Worm (Caenorhabditis elegans) whole organism, L1 larva: ENCODE data around the gene F09G8.10.

Source experiments
- C16A3.4 ChIP-seq: fragments of 150-350 bp; optimal IDR thresholded peaks from 2 replicates; lab custom pipeline; 2014; ENCODE audit warnings: missing biosample characterization, missing genetic modification characterization
- C34B4.2 ChIP-seq: sonication (generic microtip); optimal IDR thresholded peaks from 2 replicates; lab custom pipeline; 2017; ENCODE audit warnings: mild to moderate bottlenecking, missing genetic modification characterization, missing compliant biosample characterization
- F16B12.6 ChIP-seq: fragments of 150-350 bp; optimal IDR thresholded peaks from 2 replicates; lab custom pipeline; 2014; ENCODE audit warnings: missing biosample characterization, missing genetic modification characterization
- Y116A8C.19 ChIP-seq: sonication (generic microtip); optimal IDR thresholded peaks from 2 replicates; lab custom pipeline; 2016; ENCODE audit warnings: missing compliant biosample characterization, missing genetic modification characterization, borderline replicate concordance
- blmp-1 ChIP-seq: fragments of 150-350 bp; optimal IDR thresholded peaks from 2 replicates; lab custom pipeline; 2014; ENCODE audit warnings: missing biosample characterization, missing genetic modification characterization
- ceh-63 ChIP-seq: fragments of 200-800 bp; sonication (Bioruptor generic); optimal IDR thresholded peaks from 2 replicates; lab custom pipeline; 2018; ENCODE audit warnings: mild to moderate bottlenecking, missing genetic modification characterization, missing compliant biosample characterization
- ceh-82 ChIP-seq, 3 experiments: fragments of 150-350 bp in 1 of 3; sonication (generic microtip) in 2 of 3; optimal IDR thresholded peaks; 2 replicates each; lab custom pipeline; 2014 to 2017; ENCODE audit warnings: missing biosample characterization in 3 of 3, missing genetic modification characterization in 3 of 3
- dpl-1 ChIP-seq, 3 experiments: fragments of 150-350 bp in 2 of 3; sonication (generic microtip) in 1 of 3; optimal IDR thresholded peaks; 2 replicates each; lab custom pipeline; 2014 to 2017; ENCODE audit warnings: missing biosample characterization in 3 of 3, missing genetic modification characterization in 3 of 3, missing genetic modification reagents in 3 of 3
- dsc-1 ChIP-seq: sonication (generic microtip); optimal IDR thresholded peaks from 2 replicates; lab custom pipeline; 2016; ENCODE audit warnings: mild to moderate bottlenecking, missing genetic modification characterization, missing compliant biosample characterization
- efl-1 ChIP-seq, 4 experiments: fragments of 150-350 bp; optimal IDR thresholded peaks in 3 of 4; peaks in 1 of 4; 1 replicate in 1 of 4; 2 replicates in 3 of 4; lab custom pipeline; 2014; ENCODE audit warnings: missing biosample characterization in 2 of 4, missing genetic modification characterization in 2 of 4, missing genetic modification reagents in 2 of 4
- elt-3 ChIP-seq, 6 experiments: fragments of 150-350 bp in 1 of 6; sonication (generic microtip); optimal IDR thresholded peaks; 2 replicates each; lab custom pipeline; 2017 to 2018; ENCODE audit warnings: missing biosample characterization in 6 of 6, missing genetic modification characterization in 6 of 6, inconsistent platforms in 1 of 6
- ets-5 ChIP-seq: fragments of 200-800 bp; sonication (Bioruptor generic); IDR thresholded peaks from 2 replicates; pipeline ENCODE4 v1.3.6; 2022; ENCODE audit warnings: missing genetic modification characterization, missing compliant biosample characterization
- fkh-10 ChIP-seq: sonication (generic microtip); optimal IDR thresholded peaks from 2 replicates; lab custom pipeline; 2017; ENCODE audit warnings: missing biosample characterization, missing genetic modification reagents, missing genetic modification characterization
- fos-1 ChIP-seq: fragments of 150-350 bp; optimal IDR thresholded peaks from 2 replicates; lab custom pipeline; 2014; ENCODE audit warnings: missing biosample characterization, missing genetic modification characterization
- hlh-17 ChIP-seq: fragments of 200-800 bp; sonication (Bioruptor generic); optimal IDR thresholded peaks from 2 replicates; lab custom pipeline; 2018; ENCODE audit warnings: missing genetic modification characterization, mild to moderate bottlenecking, missing compliant biosample characterization, moderate library complexity, borderline replicate concordance
- hlh-4 ChIP-seq: sonication (generic microtip); optimal IDR thresholded peaks from 2 replicates; lab custom pipeline; 2016; ENCODE audit warnings: mild to moderate bottlenecking, missing genetic modification characterization, missing compliant biosample characterization
- jun-1 ChIP-seq: fragments of 150-350 bp; optimal IDR thresholded peaks from 2 replicates; lab custom pipeline; 2014; ENCODE audit warnings: missing biosample characterization, missing genetic modification reagents, missing genetic modification characterization
- lin-35 ChIP-seq, 2 experiments: fragments of 150-350 bp; optimal IDR thresholded peaks; 2 replicates each; lab custom pipeline; 2014; ENCODE audit warnings: missing biosample characterization in 2 of 2, missing genetic modification characterization in 2 of 2, missing genetic modification reagents in 2 of 2
- lin-39 ChIP-seq: fragments of 150-350 bp; optimal IDR thresholded peaks from 2 replicates; lab custom pipeline; 2014; ENCODE audit warnings: missing biosample characterization, missing genetic modification reagents, missing genetic modification characterization
- lsy-2 ChIP-seq, 2 experiments: fragments of 150-350 bp; optimal IDR thresholded peaks; 2 replicates each; lab custom pipeline; 2014; ENCODE audit warnings: missing biosample characterization in 2 of 2, missing genetic modification characterization in 2 of 2
- mab-9 ChIP-seq: fragments of 200-800 bp; sonication (Bioruptor generic); IDR thresholded peaks from 2 replicates; pipeline ENCODE4 v1.3.6; 2022; ENCODE audit warnings: missing genetic modification reagents, missing genetic modification characterization, missing compliant biosample characterization
- mdl-1 ChIP-seq, 2 experiments: fragments of 150-350 bp; optimal IDR thresholded peaks; 2 replicates each; lab custom pipeline; 2014 to 2017; ENCODE audit warnings: missing biosample characterization in 2 of 2, missing genetic modification characterization in 2 of 2, inconsistent platforms in 1 of 2
- nhr-11 ChIP-seq: fragments of 150-350 bp; optimal IDR thresholded peaks from 2 replicates; lab custom pipeline; 2014; ENCODE audit warnings: missing biosample characterization, missing genetic modification characterization
- nhr-12 ChIP-seq: sonication (generic microtip); optimal IDR thresholded peaks from 2 replicates; lab custom pipeline; 2017; ENCODE audit warnings: missing biosample characterization, missing genetic modification characterization
- nhr-237 ChIP-seq: fragments of 150-350 bp; optimal IDR thresholded peaks from 2 replicates; lab custom pipeline; 2014; ENCODE audit warnings: missing biosample characterization, missing genetic modification characterization
- nhr-71 ChIP-seq: sonication (generic microtip); optimal IDR thresholded peaks from 2 replicates; lab custom pipeline; 2016; ENCODE audit warnings: mild to moderate bottlenecking, missing genetic modification characterization, moderate library complexity, missing compliant biosample characterization
- nhr-76 ChIP-seq: sonication (generic microtip); optimal IDR thresholded peaks from 2 replicates; lab custom pipeline; 2017; ENCODE audit warnings: missing biosample characterization, missing genetic modification characterization
- nhr-84 ChIP-seq: sonication (generic microtip); optimal IDR thresholded peaks from 2 replicates; lab custom pipeline; 2017; ENCODE audit warnings: missing biosample characterization, missing genetic modification characterization
- nhr-85 ChIP-seq: sonication (generic microtip); peaks from one replicate; lab custom pipeline; 2016; ENCODE audit warnings: missing genetic modification characterization, inconsistent platforms, missing compliant biosample characterization
- nhr-90 ChIP-seq: sonication (generic microtip); optimal IDR thresholded peaks from 2 replicates; lab custom pipeline; 2016; ENCODE audit warnings: mild to moderate bottlenecking, missing genetic modification characterization, missing compliant biosample characterization; ENCODE audit not compliant: poor library complexity
- pax-3 ChIP-seq: fragments of 200-800 bp; sonication (Bioruptor generic); optimal IDR thresholded peaks from 2 replicates; lab custom pipeline; 2018; ENCODE audit warnings: mild to moderate bottlenecking, missing genetic modification characterization, moderate library complexity, missing compliant biosample characterization
- rnt-1 ChIP-seq: sonication (generic microtip); optimal IDR thresholded peaks from 2 replicates; lab custom pipeline; 2016; ENCODE audit warnings: mild to moderate bottlenecking, missing genetic modification characterization, moderate library complexity, missing compliant biosample characterization
- skn-1 ChIP-seq: fragments of 150-350 bp; optimal IDR thresholded peaks from 2 replicates; lab custom pipeline; 2014; ENCODE audit warnings: missing biosample characterization, missing genetic modification characterization
- snu-23 ChIP-seq: sonication (generic microtip); optimal IDR thresholded peaks from 2 replicates; lab custom pipeline; 2016; ENCODE audit warnings: missing genetic modification characterization, missing compliant biosample characterization
- sox-4 ChIP-seq: sonication (generic microtip); optimal IDR thresholded peaks from 2 replicates; lab custom pipeline; 2016; ENCODE audit warnings: missing genetic modification characterization, missing compliant biosample characterization
- sptf-1 ChIP-seq: fragments of 150-350 bp; optimal IDR thresholded peaks from 2 replicates; lab custom pipeline; 2014; ENCODE audit warnings: missing biosample characterization, missing genetic modification characterization
- swsn-7 ChIP-seq: sonication (generic microtip); optimal IDR thresholded peaks from 2 replicates; lab custom pipeline; 2016; ENCODE audit warnings: missing genetic modification characterization, missing compliant biosample characterization
- unc-30 ChIP-seq: sonication (generic microtip); optimal IDR thresholded peaks from 2 replicates; lab custom pipeline; 2017; ENCODE audit warnings: missing biosample characterization, missing genetic modification characterization
- xbp-1 ChIP-seq: sonication (generic microtip); optimal IDR thresholded peaks from 2 replicates; lab custom pipeline; 2016; ENCODE audit warnings: missing genetic modification characterization, missing compliant biosample characterization
- zag-1 ChIP-seq: fragments of 150-350 bp; optimal IDR thresholded peaks from 2 replicates; lab custom pipeline; 2014; ENCODE audit warnings: missing biosample characterization, missing genetic modification characterization
- zip-4 ChIP-seq: fragments of 200-800 bp; sonication (Bioruptor generic); optimal IDR thresholded peaks from 2 replicates; lab custom pipeline; 2018; ENCODE audit warnings: mild to moderate bottlenecking, missing genetic modification characterization, moderate library complexity, missing compliant biosample characterization
- ztf-11 ChIP-seq, 2 experiments: sonication (generic microtip); optimal IDR thresholded peaks; 2 replicates each; lab custom pipeline; 2016 to 2017; ENCODE audit warnings: missing genetic modification characterization in 2 of 2, missing biosample characterization in 1 of 2, missing compliant biosample characterization in 1 of 2
- ztf-4 ChIP-seq: fragments of 150-350 bp; optimal IDR thresholded peaks from 2 replicates; lab custom pipeline; 2014; ENCODE audit warnings: missing biosample characterization, missing genetic modification characterization

Gene F09G8.10

DNA sequence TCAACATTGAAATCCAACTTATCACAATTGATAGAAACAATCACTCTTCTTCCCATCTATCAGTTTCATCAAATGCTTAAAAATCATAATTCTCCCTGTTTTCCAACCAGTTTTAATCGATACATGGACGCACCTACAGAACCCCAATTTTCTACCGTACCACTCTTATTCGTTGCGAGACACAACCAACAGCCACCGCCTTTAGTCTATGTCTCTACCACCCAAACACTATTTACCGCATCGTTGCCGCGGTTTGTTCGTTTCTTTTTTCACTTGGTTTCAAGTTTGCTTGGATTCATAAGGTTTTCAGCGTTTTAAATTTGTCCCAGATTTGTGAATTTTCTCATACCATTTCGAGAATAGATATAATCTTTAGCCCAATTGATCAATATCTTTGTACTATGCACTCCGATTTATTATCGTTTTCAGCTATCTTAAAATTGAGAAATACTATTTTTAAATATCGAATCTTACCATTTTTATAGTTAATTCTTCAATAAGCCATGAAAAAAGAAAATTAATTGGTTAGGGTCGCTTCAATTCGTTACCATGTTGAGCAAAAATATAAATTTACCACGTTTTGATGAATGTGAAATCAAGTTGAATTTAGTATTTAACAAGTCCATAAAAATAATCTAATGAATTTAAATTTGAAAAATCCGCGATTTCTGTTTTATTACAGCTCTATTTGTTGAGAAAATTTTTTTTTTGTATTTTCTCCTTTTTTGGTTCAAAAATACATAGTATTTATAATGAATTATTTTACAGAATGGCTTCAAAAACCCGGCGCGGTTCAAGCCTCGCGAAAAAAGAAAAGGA, 38.5 kb upstream of the F09G8.10 start, which contains the start of gene F10E9.3:
F10E9.3 (plus strand) TSS at position 769 of the 819 bp plus-strand sequence.
- peak; percentile 3 for TF ChIP-seq C16A3.4 (tag; lab: Kevin White, UChicago)
- TF ChIP-seq ztf-4 (tag; lab: Kevin White, UChicago), result no peak
- TF ChIP-seq lin-35 (GFP tag; optimal IDR thresholded peaks at IDR 0.05; lab: Kevin White, UChicago), result peak; percentile 3 to 72
- peak in 2 of 3 experiments; percentile 36 to 55 for TF ChIP-seq dpl-1 (GFP tag; optimal IDR thresholded peaks at IDR 0.05; lab: Kevin White, UChicago)
- no peak for TF ChIP-seq sptf-1 (tag; lab: Kevin White, UChicago)
- TF ChIP-seq blmp-1, result peak; percentile 50
- peak; percentile 80 to 97 for TF ChIP-seq lsy-2 (tag; optimal IDR thresholded peaks at IDR 0.05; lab: Kevin White, UChicago)
- no peak for TF ChIP-seq jun-1 (tag; lab: Kevin White, UChicago)
- peak; percentile 21 for TF ChIP-seq skn-1 (tag; lab: Kevin White, UChicago)
- TF ChIP-seq ztf-11 (tag; optimal IDR thresholded peaks at IDR 0.05; lab: Kevin White, UChicago), result no peak
- peak; percentile 78 for TF ChIP-seq nhr-85 (tag; lab: Kevin White, UChicago)
- peak; percentile 27 for TF ChIP-seq rnt-1 (tag; lab: Kevin White, UChicago)
- TF ChIP-seq zip-4 (GFP tag; lab: Kevin White, UChicago), result no peak
- TF ChIP-seq efl-1 (optimal IDR thresholded peaks at IDR 0.05; lab: Kevin White, UChicago), result peak; percentile 42 to 58
- peak; percentile 16 to 86 for TF ChIP-seq efl-1 (GFP tag; optimal IDR thresholded peaks at IDR 0.05 in 1 of 2; lab: Kevin White, UChicago)
- no peak for TF ChIP-seq unc-30 (tag; lab: Kevin White, UChicago)
- TF ChIP-seq F16B12.6, result no peak
- peak; percentile 23 for TF ChIP-seq snu-23 (GFP tag; lab: Kevin White, UChicago)
- TF ChIP-seq mab-9, result no peak
- TF ChIP-seq nhr-90 (tag; lab: Kevin White, UChicago), result no peak

DNA sequence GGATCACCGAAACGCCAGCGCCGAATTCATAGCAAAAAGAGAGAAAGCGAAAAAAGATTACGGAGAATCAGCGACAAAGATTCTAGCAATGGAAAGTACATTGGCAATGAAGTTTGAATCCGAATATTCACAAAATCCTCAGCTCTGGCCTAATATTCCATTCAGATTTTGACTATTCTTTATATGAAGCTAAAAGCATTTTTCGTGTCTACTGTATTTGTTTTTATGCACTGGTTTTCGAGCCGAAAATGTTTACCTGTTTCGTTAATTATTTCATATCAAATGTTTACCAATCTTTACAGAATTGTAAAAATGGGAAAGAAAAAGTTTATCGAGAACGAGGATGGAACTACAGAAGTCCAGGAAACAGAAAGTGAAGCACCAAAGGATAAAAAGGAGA, 36.3 kb upstream of the F09G8.10 start, which contains the start of gene F10E9.4:
F10E9.4 (plus strand) TSS at position 301 of the 400 bp plus-strand sequence.
- TF ChIP-seq lin-39 (tag; lab: Kevin White, UChicago) (no peak), zip-4 (GFP tag; lab: Kevin White, UChicago) (no peak), Y116A8C.19 (tag; lab: Kevin White, UChicago) (no peak), nhr-71 (tag; lab: Kevin White, UChicago) (no peak), rnt-1 (tag; lab: Kevin White, UChicago) (no peak), mdl-1 (tag; optimal IDR thresholded peaks at IDR 0.05; lab: Kevin White, UChicago) (no peak), sptf-1 (tag; lab: Kevin White, UChicago) (no peak), fos-1 (tag; lab: Kevin White, UChicago) (no peak), xbp-1 (tag; lab: Kevin White, UChicago) (no peak)
- TF ChIP-seq, all 84 proteins: peak for 0

DNA sequence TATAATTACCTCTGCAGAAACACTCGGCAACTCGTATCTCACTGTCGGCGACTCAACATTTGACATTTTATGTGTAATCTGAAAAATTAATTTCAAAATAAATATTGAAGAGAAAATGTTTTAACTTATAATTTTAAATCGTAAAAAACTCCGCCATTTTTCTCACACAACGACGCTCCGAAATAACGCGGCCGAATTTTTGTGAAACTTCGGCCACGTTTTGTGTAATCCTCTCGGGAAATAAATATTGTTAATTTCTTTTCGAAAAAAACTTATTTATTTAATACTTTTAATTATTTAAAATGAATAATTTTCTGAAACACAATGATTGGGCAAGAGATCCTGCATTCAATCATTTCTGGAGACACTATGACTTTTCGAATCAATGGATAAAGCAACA, 35.4 kb upstream of the F09G8.10 start, which contains the start of the genes F10E9.7 and F10E9.5:
F10E9.7 (minus strand) TSS at position 86 of the 400 bp plus-strand sequence.
F10E9.5 (plus strand) TSS at position 237 of the 400 bp plus-strand sequence.
- TF ChIP-seq nhr-11 (tag; lab: Kevin White, UChicago) (no peak), xbp-1 (tag; lab: Kevin White, UChicago) (peak; percentile 96), nhr-90 (tag; lab: Kevin White, UChicago) (peak; percentile 98), Y116A8C.19 (tag; lab: Kevin White, UChicago) (peak; percentile 99), C16A3.4 (tag; lab: Kevin White, UChicago) (peak; percentile 92), sox-4 (peak; percentile 97), nhr-76 (tag; lab: Kevin White, UChicago) (no peak), nhr-84 (tag; lab: Kevin White, UChicago) (no peak), ceh-63 (GFP tag; lab: Kevin White, UChicago) (peak; percentile 79), fkh-10 (GFP tag; lab: Kevin White, UChicago) (no peak), C34B4.2 (tag; lab: Kevin White, UChicago) (no peak), blmp-1 (peak; percentile 88), fos-1 (tag; lab: Kevin White, UChicago) (peak; percentile 39), dsc-1 (tag; lab: Kevin White, UChicago) (peak; percentile 97), zag-1 (no peak), hlh-4 (tag; lab: Kevin White, UChicago) (peak; percentile 85), zip-4 (GFP tag; lab: Kevin White, UChicago) (peak; percentile 83), ceh-82 (tag; optimal IDR thresholded peaks at IDR 0.05; lab: Kevin White, UChicago) (peak; percentile 86 to 92 (median 87)), nhr-71 (tag; lab: Kevin White, UChicago) (peak; percentile 97), nhr-12 (tag; lab: Kevin White, UChicago) (no peak), jun-1 (tag; lab: Kevin White, UChicago) (peak; percentile 43), dpl-1 (GFP tag; optimal IDR thresholded peaks at IDR 0.05; lab: Kevin White, UChicago) (peak; percentile 84 to 93 (median 89)), lin-35 (GFP tag; optimal IDR thresholded peaks at IDR 0.05; lab: Kevin White, UChicago) (peak; percentile 90 to 93), pax-3 (tag; lab: Kevin White, UChicago) (peak; percentile 95), hlh-17 (GFP tag; lab: Kevin White, UChicago) (no peak), nhr-237 (tag; lab: Kevin White, UChicago) (peak; percentile 20), swsn-7 (tag; lab: Kevin White, UChicago) (peak; percentile 95), elt-3 (tag; optimal IDR thresholded peaks at IDR 0.05; lab: Kevin White, UChicago) (peak in 3 of 6 experiments; percentile 24 to 85 (median 26)), ets-5 (GFP tag; lab: Robert Waterston, UW) (no peak)
